Worm (Caenorhabditis elegans): ENCODE measurements around the gene twk-22.

The twk-22 gene

DNA sequence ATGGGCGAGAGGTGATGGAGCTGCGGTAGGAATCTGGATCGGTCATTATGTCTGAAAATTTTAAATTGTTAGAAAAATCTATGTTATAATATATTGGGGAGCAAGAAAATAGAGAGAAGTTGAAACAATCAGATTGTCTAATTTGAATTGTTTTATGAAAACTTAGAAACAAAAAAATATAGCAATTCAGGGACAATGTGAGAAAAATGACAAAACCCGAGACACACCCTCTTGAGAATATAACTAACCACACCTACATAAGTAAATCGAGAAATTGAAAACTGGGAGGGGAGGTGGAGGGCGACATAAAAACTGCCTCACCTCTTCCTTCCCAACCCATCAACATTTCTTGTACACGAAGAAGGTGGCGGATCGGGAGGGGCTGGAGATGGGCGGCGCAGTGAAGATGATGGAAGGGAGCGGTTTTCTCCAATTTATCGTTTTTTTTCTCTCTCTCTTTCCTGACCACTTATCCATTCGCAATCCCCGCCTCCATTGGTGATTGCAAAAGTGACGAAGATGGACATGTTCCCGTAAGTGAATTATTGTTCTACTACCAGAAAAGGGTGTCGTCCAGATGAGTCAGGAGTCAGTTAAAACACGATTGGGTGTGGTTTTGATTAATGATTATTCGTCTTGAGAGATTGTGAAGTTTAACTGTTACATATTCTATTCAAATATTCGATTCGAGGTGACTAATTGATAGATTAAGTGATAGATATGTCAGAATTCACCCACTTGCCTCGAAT, 40.5 kb upstream of the twk-22 start, which contains the start of gene mua-6:
mua-6 (minus strand) TSS at position 51 of the 749 bp plus-strand sequence.
- no peak for TF ChIP-seq snpc-4 (tag; optimal IDR thresholded peaks at IDR 0.05)
- TF ChIP-seq lin-14 (GFP tag; optimal IDR thresholded peaks at IDR 0.05) = peak; percentile 68
- peak; percentile 48 for TF ChIP-seq efl-3 (GFP tag; optimal IDR thresholded peaks at IDR 0.05)
- no peak for TF ChIP-seq unc-30 (tag; optimal IDR thresholded peaks at IDR 0.05)
- TF ChIP-seq dsc-1 (tag; optimal IDR thresholded peaks at IDR 0.05) = no peak
- TF ChIP-seq blmp-1 (tag; optimal IDR thresholded peaks at IDR 0.05) = peak; percentile 66
- no peak for TF ChIP-seq ztf-11 (tag; optimal IDR thresholded peaks at IDR 0.05)
- TF ChIP-seq pag-3 (tag; optimal IDR thresholded peaks at IDR 0.05; ENCODE audit: borderline replicate concordance, insufficient read depth) = no peak
- TF ChIP-seq alr-1 (tag; optimal IDR thresholded peaks at IDR 0.05; ENCODE audit: borderline replicate concordance) = no peak
- no peak for TF ChIP-seq ets-5 (GFP tag; IDR thresholded peaks at IDR 0.05)
- TF ChIP-seq nhr-85 (tag) = peak; percentile 94
- TF ChIP-seq sptf-1 (tag; optimal IDR thresholded peaks at IDR 0.05) = no peak
- peak; percentile 18 for TF ChIP-seq nhr-71 (tag; optimal IDR thresholded peaks at IDR 0.05)
- TF ChIP-seq grh-1 (GFP tag; IDR thresholded peaks at IDR 0.05) = 0 out of 2 replicates have a peak, but pooled peaks have one; percentile 22
- peak; percentile 40 for TF ChIP-seq snu-23 (GFP tag; optimal IDR thresholded peaks at IDR 0.05)
- peak in 2 of 6 experiments; percentile 14 to 51 for TF ChIP-seq elt-3 (tag; optimal IDR thresholded peaks at IDR 0.05)
- peak; percentile 12 for TF ChIP-seq lin-39 (tag; optimal IDR thresholded peaks at IDR 0.05)
- no peak for TF ChIP-seq Y116A8C.19 (tag; optimal IDR thresholded peaks at IDR 0.05; ENCODE audit: borderline replicate concordance)
- no peak for TF ChIP-seq ceh-63 (GFP tag; optimal IDR thresholded peaks at IDR 0.05)
- peak; percentile 18 for TF ChIP-seq nhr-90 (tag; optimal IDR thresholded peaks at IDR 0.05; ENCODE audit: poor library complexity)

DNA sequence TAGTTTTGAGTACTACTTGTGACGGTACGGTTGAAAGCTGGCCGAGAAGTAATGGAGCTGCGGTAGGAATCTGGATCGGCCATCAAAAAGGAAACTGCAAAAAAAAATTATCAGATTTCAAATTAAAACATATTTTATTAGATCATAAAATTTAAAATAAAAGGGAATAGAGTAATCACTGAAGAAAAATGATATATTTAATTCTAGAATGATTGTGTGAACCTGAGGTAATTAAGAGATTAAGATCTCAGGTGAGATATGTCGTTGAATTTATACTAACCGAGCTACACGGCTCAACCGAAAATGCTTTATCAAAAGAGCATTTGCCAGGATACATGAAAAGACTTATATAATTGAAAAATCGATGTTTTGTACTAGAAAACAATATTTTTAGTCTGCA, 36.3 kb upstream of the twk-22 start, which contains the start of gene ifa-3:
ifa-3 (minus strand) TSS at position 101 of the 400 bp plus-strand sequence.
- TF ChIP-seq alr-1 (tag; optimal IDR thresholded peaks at IDR 0.05; ENCODE audit: borderline replicate concordance) (no peak), lin-14 (GFP tag; optimal IDR thresholded peaks at IDR 0.05) (no peak), pag-3 (tag; optimal IDR thresholded peaks at IDR 0.05; ENCODE audit: borderline replicate concordance, insufficient read depth) (no peak), C16A3.4 (tag; optimal IDR thresholded peaks at IDR 0.05) (no peak), sox-4 (tag; optimal IDR thresholded peaks at IDR 0.05) (no peak)

DNA sequence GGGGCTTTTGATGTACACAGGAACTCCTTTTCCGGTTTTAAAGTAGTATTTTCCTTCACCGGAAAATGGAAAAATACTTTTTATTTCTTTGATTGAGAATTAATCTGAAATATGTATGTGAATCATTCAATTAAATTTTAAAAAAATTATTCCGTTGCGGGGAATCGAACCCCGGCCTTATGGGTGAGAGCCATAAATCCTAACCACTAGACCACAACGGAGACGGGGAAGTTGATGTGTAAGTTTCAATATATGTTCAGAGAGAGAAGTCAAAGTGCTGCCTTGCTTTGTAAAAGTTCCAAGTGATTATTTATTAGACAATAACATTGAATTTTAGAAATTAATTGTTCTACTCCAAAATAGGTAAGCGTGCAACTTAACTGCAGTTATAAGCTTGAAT, 35.1 kb upstream of the twk-22 start:
- no peak for TF ChIP-seq egl-27 (tag; optimal IDR thresholded peaks at IDR 0.05)
- no peak for TF ChIP-seq Y116A8C.19 (tag; optimal IDR thresholded peaks at IDR 0.05; ENCODE audit: borderline replicate concordance)
- no peak for TF ChIP-seq ceh-63 (GFP tag; optimal IDR thresholded peaks at IDR 0.05)
- TF ChIP-seq nhr-12 (tag; optimal IDR thresholded peaks at IDR 0.05) = no peak
- TF ChIP-seq hlh-4 (tag; optimal IDR thresholded peaks at IDR 0.05) = no peak
- no peak for TF ChIP-seq nhr-28 (tag; optimal IDR thresholded peaks at IDR 0.05)
- TF ChIP-seq sptf-1 (tag; optimal IDR thresholded peaks at IDR 0.05) = no peak
- no peak for TF ChIP-seq C04F5.9 (tag; optimal IDR thresholded peaks at IDR 0.05)
- TF ChIP-seq zag-1 (tag; optimal IDR thresholded peaks at IDR 0.05) = no peak
- TF ChIP-seq tbx-2 (tag; optimal IDR thresholded peaks at IDR 0.05) = peak; percentile 12
- TF ChIP-seq snpc-4 (tag; optimal IDR thresholded peaks at IDR 0.05) = no peak
- peak; percentile 65 for TF ChIP-seq snu-23 (GFP tag; optimal IDR thresholded peaks at IDR 0.05)
- TF ChIP-seq pqm-1 (tag; optimal IDR thresholded peaks at IDR 0.05) = no peak
- TF ChIP-seq pag-3 (tag; optimal IDR thresholded peaks at IDR 0.05; ENCODE audit: borderline replicate concordance, insufficient read depth) = no peak
- TF ChIP-seq mep-1 (tag; optimal IDR thresholded peaks at IDR 0.05) = peak; percentile 22
- TF ChIP-seq dsc-1 (tag; optimal IDR thresholded peaks at IDR 0.05) = peak; percentile 44
- no peak for TF ChIP-seq mef-2 (tag; optimal IDR thresholded peaks at IDR 0.05)
- TF ChIP-seq nhr-11 (tag; optimal IDR thresholded peaks at IDR 0.05) = no peak
- TF ChIP-seq mdl-1 (tag; optimal IDR thresholded peaks at IDR 0.05) = no peak
- TF ChIP-seq sox-4 (tag; optimal IDR thresholded peaks at IDR 0.05) = no peak
- TF ChIP-seq lin-39 (tag; optimal IDR thresholded peaks at IDR 0.05) = no peak
- no peak for TF ChIP-seq ceh-8 (GFP tag; optimal IDR thresholded peaks at IDR 0.05)
- TF ChIP-seq nhr-71 (tag; optimal IDR thresholded peaks at IDR 0.05) = peak; percentile 62
- TF ChIP-seq fkh-10 (GFP tag; optimal IDR thresholded peaks at IDR 0.05) = no peak
- peak; percentile 53 for TF ChIP-seq nhr-20 (tag; optimal IDR thresholded peaks at IDR 0.05)
- peak in 1 of 3 experiments; percentile 16 for TF ChIP-seq ceh-82 (tag; optimal IDR thresholded peaks at IDR 0.05)
- TF ChIP-seq vab-15 (tag; optimal IDR thresholded peaks at IDR 0.05) = no peak
- peak; percentile 7 to 18 for TF ChIP-seq lsy-2 (tag; optimal IDR thresholded peaks at IDR 0.05)
- TF ChIP-seq irx-1 (tag; optimal IDR thresholded peaks at IDR 0.05) = peak; percentile 14
- no peak for TF ChIP-seq nhr-85 (tag)
- no peak for TF ChIP-seq ama-1 (optimal IDR thresholded peaks at IDR 0.05)
- no peak for TF ChIP-seq aha-1 (tag; optimal IDR thresholded peaks at IDR 0.05)
- TF ChIP-seq fos-1 (tag; optimal IDR thresholded peaks at IDR 0.05) = no peak
- TF ChIP-seq elt-2 (tag; optimal IDR thresholded peaks at IDR 0.05) = peak; percentile 3
- TF ChIP-seq nhr-237 (tag; optimal IDR thresholded peaks at IDR 0.05) = no peak

All from whole organism, L1 larva.